Worm (Caenorhabditis elegans) whole organism, L2 larva: ENCODE data around the gene rpia-1.

Experiments
- C34F6.9 ChIP-seq: fragments of 150-350 bp; optimal IDR thresholded peaks from 2 replicates; lab custom pipeline; 2014; ENCODE audit warnings: missing biosample characterization, missing genetic modification characterization
- F13H6.1 ChIP-seq: sonication (generic microtip); optimal IDR thresholded peaks from 2 replicates; lab custom pipeline; 2016; ENCODE audit warnings: missing genetic modification characterization, missing compliant biosample characterization
- alr-1 ChIP-seq: fragments of 150-350 bp; optimal IDR thresholded peaks from 2 replicates; lab custom pipeline; 2014; ENCODE audit warnings: missing biosample characterization, missing genetic modification characterization
- ama-1 ChIP-seq: fragments of 150-350 bp; optimal IDR thresholded peaks from 2 replicates; lab custom pipeline; 2018; ENCODE audit warnings: inconsistent platforms
- blmp-1 ChIP-seq: sonication (generic microtip); optimal IDR thresholded peaks from 2 replicates; lab custom pipeline; 2017; ENCODE audit warnings: missing genetic modification characterization, mild to moderate bottlenecking, missing compliant biosample characterization, antibody characterized with exemption, moderate library complexity; ENCODE audit not compliant: insufficient read depth
- crh-2 ChIP-seq: sonication (generic microtip); optimal IDR thresholded peaks from 2 replicates; lab custom pipeline; 2017; ENCODE audit warnings: missing biosample characterization, missing genetic modification characterization
- dmd-4 ChIP-seq: sonication (generic microtip); optimal IDR thresholded peaks from 2 replicates; lab custom pipeline; 2017; ENCODE audit warnings: missing biosample characterization, missing genetic modification characterization
- egl-27 ChIP-seq: sonication (generic microtip); optimal IDR thresholded peaks from 3 replicates; lab custom pipeline; 2017; ENCODE audit warnings: missing biosample characterization, missing genetic modification reagents, missing genetic modification characterization
- fos-1 ChIP-seq: fragments of 150-350 bp; optimal IDR thresholded peaks from 2 replicates; lab custom pipeline; 2014; ENCODE audit warnings: missing biosample characterization, missing genetic modification characterization
- gmeb-1 ChIP-seq: fragments of 150-350 bp; optimal IDR thresholded peaks from 2 replicates; lab custom pipeline; 2014; ENCODE audit warnings: missing biosample characterization, missing genetic modification characterization
- lin-11 ChIP-seq: fragments of 150-350 bp; sonication (generic microtip); optimal IDR thresholded peaks from 2 replicates; lab custom pipeline; 2014; ENCODE audit warnings: missing biosample characterization, missing genetic modification characterization, inconsistent platforms, mixed read lengths
- lin-13 ChIP-seq: fragments of 150-350 bp; optimal IDR thresholded peaks from 2 replicates; lab custom pipeline; 2014; ENCODE audit warnings: missing biosample characterization, missing genetic modification reagents, missing genetic modification characterization
- lsy-2 ChIP-seq, 2 experiments: fragments of 150-350 bp in 1 of 2; sonication (generic microtip) in 1 of 2; optimal IDR thresholded peaks; 2 replicates each; lab custom pipeline; 2014 to 2017; ENCODE audit warnings: missing biosample characterization in 2 of 2, missing genetic modification characterization in 2 of 2
- mab-5 ChIP-seq: fragments of 150-350 bp; optimal IDR thresholded peaks from 2 replicates; lab custom pipeline; 2014; ENCODE audit warnings: missing biosample characterization, missing genetic modification characterization
- nhr-10 ChIP-seq: sonication (generic microtip); optimal IDR thresholded peaks from 2 replicates; lab custom pipeline; 2017; ENCODE audit warnings: missing biosample characterization, missing genetic modification characterization
- nhr-11 ChIP-seq: fragments of 150-350 bp; optimal IDR thresholded peaks from 2 replicates; lab custom pipeline; 2014; ENCODE audit warnings: missing biosample characterization, missing genetic modification characterization
- nhr-12 ChIP-seq: fragments of 150-350 bp; optimal IDR thresholded peaks from 2 replicates; lab custom pipeline; 2014; ENCODE audit warnings: missing biosample characterization, missing genetic modification characterization
- nhr-129 ChIP-seq: fragments of 150-350 bp; optimal IDR thresholded peaks from 2 replicates; lab custom pipeline; 2014; ENCODE audit warnings: missing biosample characterization, missing genetic modification characterization
- nhr-21 ChIP-seq: fragments of 150-350 bp; optimal IDR thresholded peaks from 2 replicates; lab custom pipeline; 2014; ENCODE audit warnings: missing biosample characterization, missing genetic modification characterization
- nhr-237 ChIP-seq: fragments of 150-350 bp; optimal IDR thresholded peaks from 2 replicates; lab custom pipeline; 2014; ENCODE audit warnings: missing biosample characterization, missing genetic modification characterization
- nhr-25 ChIP-seq: fragments of 150-350 bp; sonication (generic microtip); optimal IDR thresholded peaks from 3 replicates; lab custom pipeline; 2014; ENCODE audit warnings: missing biosample characterization, missing genetic modification characterization
- nhr-6 ChIP-seq: fragments of 150-350 bp; optimal IDR thresholded peaks from 2 replicates; lab custom pipeline; 2014; ENCODE audit warnings: missing biosample characterization, missing genetic modification characterization
- nhr-77 ChIP-seq: fragments of 150-350 bp; optimal IDR thresholded peaks from 2 replicates; lab custom pipeline; 2014; ENCODE audit warnings: missing biosample characterization, missing genetic modification characterization
- peb-1 ChIP-seq: fragments of 150-350 bp; optimal IDR thresholded peaks from 2 replicates; lab custom pipeline; 2014; ENCODE audit warnings: missing biosample characterization, missing genetic modification characterization
- sem-4 ChIP-seq: fragments of 150-350 bp; optimal IDR thresholded peaks from 2 replicates; lab custom pipeline; 2014; ENCODE audit warnings: missing biosample characterization, missing genetic modification reagents, missing genetic modification characterization
- skn-1 ChIP-seq: sonication (generic microtip); optimal IDR thresholded peaks from 2 replicates; lab custom pipeline; 2017; ENCODE audit warnings: missing biosample characterization, missing genetic modification characterization
- sma-3 ChIP-seq: sonication (generic microtip); optimal IDR thresholded peaks from 2 replicates; lab custom pipeline; 2016; ENCODE audit warnings: missing genetic modification reagents, missing genetic modification characterization, missing compliant biosample characterization
- sma-9 ChIP-seq, 2 experiments: fragments of 150-350 bp in 1 of 2; sonication (generic microtip) in 1 of 2; optimal IDR thresholded peaks; 2 replicates each; lab custom pipeline; 2014 to 2016; ENCODE audit warnings: missing genetic modification characterization in 2 of 2, mild to moderate bottlenecking in 1 of 2, missing biosample characterization in 1 of 2, missing compliant biosample characterization in 1 of 2, missing genetic modification reagents in 1 of 2, moderate library complexity in 1 of 2
- snpc-4 ChIP-seq: fragments of 150-350 bp; optimal IDR thresholded peaks from 2 replicates; lab custom pipeline; 2014; ENCODE audit warnings: missing biosample characterization, missing genetic modification characterization
- unc-55 ChIP-seq: fragments of 150-350 bp; sonication (generic microtip); optimal IDR thresholded peaks from 3 replicates; lab custom pipeline; 2014; ENCODE audit warnings: missing biosample characterization, missing genetic modification reagents, missing genetic modification characterization
- unc-62 ChIP-seq: fragments of 150-350 bp; optimal IDR thresholded peaks from 2 replicates; lab custom pipeline; 2014; ENCODE audit warnings: missing biosample characterization, missing genetic modification reagents, missing genetic modification characterization
- ztf-1 ChIP-seq: fragments of 200-800 bp; sonication (Bioruptor generic); conservative IDR thresholded peaks from 2 replicates; pipeline ENCODE4 v1.3.6; 2022; ENCODE audit warnings: missing genetic modification characterization, missing compliant biosample characterization
- ztf-11 ChIP-seq: sonication (generic microtip); optimal IDR thresholded peaks from 2 replicates; lab custom pipeline; 2017; ENCODE audit warnings: missing biosample characterization, missing genetic modification characterization
- ztf-4 ChIP-seq: fragments of 150-350 bp; optimal IDR thresholded peaks from 2 replicates; lab custom pipeline; 2014; ENCODE audit warnings: missing biosample characterization, missing genetic modification characterization

rpia-1 gene

ce11 chrIII:7112285-7112684, 10.6 kb upstream of the rpia-1 start:
- no peak for TF ChIP-seq C34F6.9 (tag; lab: Kevin White, UChicago)
- no peak for TF ChIP-seq nhr-11 (tag; lab: Kevin White, UChicago)
- TF ChIP-seq blmp-1 (tag; lab: Kevin White, UChicago) = no peak
- TF ChIP-seq snpc-4 = no peak
- no peak for TF ChIP-seq nhr-237 (tag; lab: Kevin White, UChicago)
- no peak for TF ChIP-seq nhr-21 (tag; lab: Kevin White, UChicago)
- no peak for TF ChIP-seq crh-2 (tag; lab: Kevin White, UChicago)
- no peak for TF ChIP-seq nhr-12
- no peak for TF ChIP-seq peb-1 (tag; lab: Kevin White, UChicago)
- TF ChIP-seq ztf-11 = no peak

ce11 chrIII:7114952-7115488, 7.9 kb upstream of the rpia-1 start, which contains the start of gene nhr-10:
nhr-10 (minus strand) TSS chrIII:7115438.
- no peak for TF ChIP-seq snpc-4
- TF ChIP-seq nhr-21 (tag; lab: Kevin White, UChicago) = peak; percentile 81
- peak; percentile 13 for TF ChIP-seq ztf-4 (tag; lab: Kevin White, UChicago)
- TF ChIP-seq lsy-2 (tag; optimal IDR thresholded peaks at IDR 0.05; lab: Kevin White, UChicago) = peak in 1 of 2 experiments; percentile 40
- TF ChIP-seq sma-9 (GFP tag; optimal IDR thresholded peaks at IDR 0.05; lab: Kevin White, UChicago) = peak; percentile 37
- no peak for TF ChIP-seq sma-9 (tag; optimal IDR thresholded peaks at IDR 0.05; lab: Kevin White, UChicago)
- peak; percentile 61 for TF ChIP-seq dmd-4 (tag; lab: Kevin White, UChicago)
- TF ChIP-seq alr-1 = no peak
- TF ChIP-seq crh-2 (tag; lab: Kevin White, UChicago) = peak; percentile 11
- TF ChIP-seq ama-1 (lab: Kevin White, UChicago) = no peak

- TF ChIP-seq nhr-10 (tag; lab: Kevin White, UChicago) (peak; percentile 35), egl-27 (peak; percentile 91), F13H6.1 (peak; percentile 87), crh-2 (tag; lab: Kevin White, UChicago) (peak; percentile 79), nhr-6 (tag; lab: Kevin White, UChicago) (peak; percentile 86), nhr-12 (no peak), unc-62 (GFP tag; lab: Kevin White, UChicago) (no peak), lin-13 (GFP tag; lab: Kevin White, UChicago) (peak; percentile 64), ztf-1 (GFP tag; lab: Robert Waterston, UW) (no peak), snpc-4 (peak; percentile 27), ama-1 (lab: Kevin White, UChicago) (peak; percentile 7), blmp-1 (tag; lab: Kevin White, UChicago) (peak; percentile 74), nhr-129 (tag; lab: Kevin White, UChicago) (peak; percentile 78), unc-55 (GFP tag; lab: Kevin White, UChicago) (peak; percentile 61), lin-11 (tag; lab: Kevin White, UChicago) (no peak), skn-1 (tag; lab: Kevin White, UChicago) (no peak), sma-3 (GFP tag; lab: Kevin White, UChicago) (peak; percentile 74), peb-1 (tag; lab: Kevin White, UChicago) (no peak), ztf-4 (tag; lab: Kevin White, UChicago) (peak; percentile 75), mab-5 (tag; lab: Kevin White, UChicago) (no peak), fos-1 (tag; lab: Kevin White, UChicago) (peak; percentile 76), nhr-77 (no peak), dmd-4 (tag; lab: Kevin White, UChicago) (no peak), nhr-11 (tag; lab: Kevin White, UChicago) (no peak), sem-4 (tag; lab: Kevin White, UChicago) (peak; percentile 60), lsy-2 (tag; optimal IDR thresholded peaks at IDR 0.05; lab: Kevin White, UChicago) (peak; percentile 25 to 69), nhr-21 (tag; lab: Kevin White, UChicago) (peak; percentile 76), sma-9 (GFP tag; optimal IDR thresholded peaks at IDR 0.05; lab: Kevin White, UChicago) (peak; percentile 81), sma-9 (tag; optimal IDR thresholded peaks at IDR 0.05; lab: Kevin White, UChicago) (no peak), gmeb-1 (peak; percentile 21), nhr-25 (tag; lab: Kevin White, UChicago) (peak; percentile 89), C34F6.9 (tag; lab: Kevin White, UChicago) (peak; percentile 71)
Measured at ce11 chrIII:7116615-7117252, 6.2 kb upstream of the rpia-1 start.
